1 fruit fly cellular context compared by ENCODE assay signal in genomic region chr3R:7090337-7090830, dm6.
TF ChIP-seq lines count a peak whose summit lies in the region.

No protein-coding gene starts in this region.

TF ChIP-seq in whole organism, embryonic, 481 proteins besides CTCF, POLR2A, EP300 and RAD21 (continued from another document and continues in another):
- no peak for TF ChIP-seq CG3726 (GFP tag; IDR thresholded peaks at IDR 0.05; lab: Robert Waterston, UW)
- TF ChIP-seq Bgb (GFP tag; IDR thresholded peaks at IDR 0.05; lab: Robert Waterston, UW; ENCODE audit: partially characterized antibody) = no peak
- no peak for TF ChIP-seq CG42726 (GFP tag; IDR thresholded peaks at IDR 0.05; lab: Robert Waterston, UW; ENCODE audit: partially characterized antibody)
- TF ChIP-seq CG16863 (GFP tag; optimal IDR thresholded peaks at IDR 0.05; lab: Kevin White, UChicago) = no peak
- TF ChIP-seq Sry-δ (GFP tag; optimal IDR thresholded peaks at IDR 0.05; lab: Kevin White, UChicago) = no peak
- TF ChIP-seq MTF-1 (GFP tag; optimal IDR thresholded peaks at IDR 0.05; lab: Kevin White, UChicago; ENCODE audit: borderline replicate concordance) = no peak
- TF ChIP-seq CG6175 (GFP tag; IDR thresholded peaks at IDR 0.05; lab: Robert Waterston, UW) = no peak
- no peak for TF ChIP-seq Lhr (GFP tag; optimal IDR thresholded peaks at IDR 0.05; lab: Kevin White, UChicago)
- no peak for TF ChIP-seq CG13424 (tag; optimal IDR thresholded peaks at IDR 0.05; lab: Kevin White, UChicago)
- no peak for TF ChIP-seq CG10431 (GFP tag; optimal IDR thresholded peaks at IDR 0.05; lab: Kevin White, UChicago)
- peak; percentile 69 for TF ChIP-seq ftz-f1 (GFP tag; optimal IDR thresholded peaks at IDR 0.05; lab: Kevin White, UChicago)
- 0 out of 2 replicates have a peak, but pooled peaks have one; percentile 18 for TF ChIP-seq MBD-R2 (GFP tag; IDR thresholded peaks at IDR 0.05; lab: Robert Waterston, UW)
- no peak for TF ChIP-seq D (optimal IDR thresholded peaks at IDR 0.05; lab: Kevin White, UChicago)
- TF ChIP-seq D (GFP tag; optimal IDR thresholded peaks at IDR 0.05; lab: Kevin White, UChicago) = no peak
- TF ChIP-seq NfI (GFP tag; optimal IDR thresholded peaks at IDR 0.05; lab: Kevin White, UChicago) = no peak
- TF ChIP-seq sob (GFP tag; IDR thresholded peaks at IDR 0.05; lab: Robert Waterston, UW) = 0 out of 2 replicates have a peak, but pooled peaks have one; percentile 15
- peak; percentile 16 for TF ChIP-seq gro (GFP tag; optimal IDR thresholded peaks at IDR 0.05; lab: Kevin White, UChicago)
- no peak for TF ChIP-seq ERR (GFP tag; optimal IDR thresholded peaks at IDR 0.05; lab: Kevin White, UChicago)
- TF ChIP-seq Lim3 (GFP tag; IDR thresholded peaks at IDR 0.05; lab: Robert Waterston, UW) = no peak
- no peak for TF ChIP-seq CG4424 (GFP tag; optimal IDR thresholded peaks at IDR 0.05; lab: Kevin White, UChicago)
- no peak for TF ChIP-seq Asciz (GFP tag; optimal IDR thresholded peaks at IDR 0.05; lab: Kevin White, UChicago)
- TF ChIP-seq CG14050 (GFP tag; IDR thresholded peaks at IDR 0.05; lab: Robert Waterston, UW) = no peak
- TF ChIP-seq nau (GFP tag; optimal IDR thresholded peaks at IDR 0.05; lab: Kevin White, UChicago) = no peak
- peak; percentile 33 for TF ChIP-seq CG13624 (GFP tag; optimal IDR thresholded peaks at IDR 0.05; lab: Kevin White, UChicago)
- TF ChIP-seq CG7372 (GFP tag; IDR thresholded peaks at IDR 0.05; lab: Robert Waterston, UW) = no peak
- TF ChIP-seq sens-2 (GFP tag; IDR thresholded peaks at IDR 0.05; lab: Robert Waterston, UW) = no peak
- TF ChIP-seq cato (GFP tag; optimal IDR thresholded peaks at IDR 0.05; lab: Kevin White, UChicago; ENCODE audit: borderline replicate concordance) = no peak
- TF ChIP-seq cg (GFP tag; optimal IDR thresholded peaks at IDR 0.05; lab: Kevin White, UChicago) = no peak
- no peak for TF ChIP-seq CG12391 (tag; optimal IDR thresholded peaks at IDR 0.05; lab: Kevin White, UChicago)
- TF ChIP-seq CG12071 (GFP tag; optimal IDR thresholded peaks at IDR 0.05; lab: Kevin White, UChicago) = no peak
- no peak for TF ChIP-seq psq (GFP tag; optimal IDR thresholded peaks at IDR 0.05; lab: Kevin White, UChicago)
- no peak for TF ChIP-seq slou (GFP tag; optimal IDR thresholded peaks at IDR 0.05; lab: Kevin White, UChicago)
- TF ChIP-seq pan (optimal IDR thresholded peaks at IDR 0.05; lab: Kevin White, UChicago) = no peak
- no peak for TF ChIP-seq pan (GFP tag; optimal IDR thresholded peaks at IDR 0.05 in 1 of 2, IDR thresholded peaks at IDR 0.05 in 1 of 2)
- TF ChIP-seq ssp (GFP tag; IDR thresholded peaks at IDR 0.05; lab: Robert Waterston, UW) = no peak
- TF ChIP-seq CG4707 (GFP tag; optimal IDR thresholded peaks at IDR 0.05; lab: Kevin White, UChicago) = no peak
- TF ChIP-seq Doc2 (GFP tag; IDR thresholded peaks at IDR 0.05; lab: Robert Waterston, UW) = no peak
- TF ChIP-seq CG6689 (GFP tag; IDR thresholded peaks at IDR 0.05; lab: Robert Waterston, UW) = no peak
- no peak for TF ChIP-seq danr (GFP tag; IDR thresholded peaks at IDR 0.05; lab: Robert Waterston, UW)
- TF ChIP-seq HmgZ (tag; optimal IDR thresholded peaks at IDR 0.05; lab: Kevin White, UChicago) = no peak
- TF ChIP-seq run (tag; optimal IDR thresholded peaks at IDR 0.05; lab: Kevin White, UChicago) = no peak
- TF ChIP-seq Dbx (GFP tag; IDR thresholded peaks at IDR 0.05; lab: Robert Waterston, UW) = no peak
- no peak for TF ChIP-seq zfh1 (GFP tag; IDR thresholded peaks at IDR 0.05; lab: Robert Waterston, UW)
- no peak for TF ChIP-seq CG3281 (GFP tag; optimal IDR thresholded peaks at IDR 0.05; lab: Kevin White, UChicago)
- TF ChIP-seq chif (GFP tag; optimal IDR thresholded peaks at IDR 0.05; lab: Kevin White, UChicago) = no peak
- no peak for TF ChIP-seq CG1832 (GFP tag; optimal IDR thresholded peaks at IDR 0.05; lab: Kevin White, UChicago)
- TF ChIP-seq CG2129 (GFP tag; IDR thresholded peaks at IDR 0.05; lab: Robert Waterston, UW; ENCODE audit: partially characterized antibody) = no peak
- no peak for TF ChIP-seq slbo (GFP tag; IDR thresholded peaks at IDR 0.05; lab: Robert Waterston, UW)
- TF ChIP-seq CG9215 (GFP tag; IDR thresholded peaks at IDR 0.05; lab: Robert Waterston, UW) = no peak
- no peak for TF ChIP-seq CG11456 (GFP tag; IDR thresholded peaks at IDR 0.05; lab: Robert Waterston, UW)
- no peak for TF ChIP-seq CG13775 (GFP tag; optimal IDR thresholded peaks at IDR 0.05; lab: Kevin White, UChicago)
- TF ChIP-seq CG32767 (GFP tag; IDR thresholded peaks at IDR 0.05; lab: Robert Waterston, UW) = 0 out of 2 replicates have a peak, but pooled peaks have one; percentile 20
- no peak for TF ChIP-seq CG8478 (optimal IDR thresholded peaks at IDR 0.05; lab: Kevin White, UChicago)
- TF ChIP-seq CG2116 (GFP tag; optimal IDR thresholded peaks at IDR 0.05; lab: Kevin White, UChicago) = no peak
- TF ChIP-seq usp (GFP tag; optimal IDR thresholded peaks at IDR 0.05; lab: Kevin White, UChicago) = no peak
- no peak for TF ChIP-seq Elba2 (GFP tag; optimal IDR thresholded peaks at IDR 0.05; lab: Kevin White, UChicago)
- no peak for TF ChIP-seq Xbp1 (GFP tag; optimal IDR thresholded peaks at IDR 0.05; lab: Kevin White, UChicago)
- TF ChIP-seq zen2 (GFP tag; IDR thresholded peaks at IDR 0.05; lab: Robert Waterston, UW; ENCODE audit: partially characterized antibody) = no peak
- no peak for TF ChIP-seq hth (optimal IDR thresholded peaks at IDR 0.05; lab: Kevin White, UChicago)
- TF ChIP-seq CG13296 (GFP tag; optimal IDR thresholded peaks at IDR 0.05; lab: Kevin White, UChicago) = peak; percentile 3
- TF ChIP-seq CG32772 (GFP tag; IDR thresholded peaks at IDR 0.05; lab: Robert Waterston, UW) = no peak
- TF ChIP-seq CG16779 (GFP tag; IDR thresholded peaks at IDR 0.05; lab: Robert Waterston, UW) = no peak
- no peak for TF ChIP-seq mld (GFP tag; IDR thresholded peaks at IDR 0.05; lab: Robert Waterston, UW; ENCODE audit: partially characterized antibody)
- TF ChIP-seq CG3995 (GFP tag; optimal IDR thresholded peaks at IDR 0.05; lab: Kevin White, UChicago) = no peak
- peak; percentile 68 for TF ChIP-seq CG15514 (GFP tag; optimal IDR thresholded peaks at IDR 0.05; lab: Kevin White, UChicago)
- no peak for TF ChIP-seq CoRest (tag; optimal IDR thresholded peaks at IDR 0.05; lab: Kevin White, UChicago)
- TF ChIP-seq CG15479 (GFP tag; optimal IDR thresholded peaks at IDR 0.05; lab: Kevin White, UChicago) = peak; percentile 81
- no peak for TF ChIP-seq BtbVII (GFP tag; optimal IDR thresholded peaks at IDR 0.05; lab: Kevin White, UChicago)
- no peak for TF ChIP-seq tup (GFP tag; optimal IDR thresholded peaks at IDR 0.05; lab: Kevin White, UChicago)
- peak; percentile 20 for TF ChIP-seq CG2120 (GFP tag; optimal IDR thresholded peaks at IDR 0.05; lab: Kevin White, UChicago)
- no peak for TF ChIP-seq ara (GFP tag; IDR thresholded peaks at IDR 0.05; lab: Robert Waterston, UW)
- TF ChIP-seq CG13287 (GFP tag; IDR thresholded peaks at IDR 0.05; lab: Robert Waterston, UW; ENCODE audit: partially characterized antibody) = peak; percentile 21; the same call in 1 of the 2 replicates
- TF ChIP-seq ci (GFP tag; IDR thresholded peaks at IDR 0.05; lab: Robert Waterston, UW) = 0 out of 3 replicates have a peak, but pooled peaks have one; percentile 28
- TF ChIP-seq cad (GFP tag; optimal IDR thresholded peaks at IDR 0.05; lab: Kevin White, UChicago) = no peak
- TF ChIP-seq Atf6 (GFP tag; IDR thresholded peaks at IDR 0.05; lab: Robert Waterston, UW) = 0 out of 2 replicates have a peak, but pooled peaks have one; percentile 7
- TF ChIP-seq Gsc (GFP tag; IDR thresholded peaks at IDR 0.05; lab: Robert Waterston, UW) = no peak
- TF ChIP-seq E2f2 (GFP tag; IDR thresholded peaks at IDR 0.05; lab: Robert Waterston, UW) = no peak
- no peak for TF ChIP-seq so (GFP tag; IDR thresholded peaks at IDR 0.05; lab: Robert Waterston, UW)
- TF ChIP-seq maf-S (GFP tag; optimal IDR thresholded peaks at IDR 0.05; lab: Kevin White, UChicago) = no peak
- TF ChIP-seq CG10979 (tag; optimal IDR thresholded peaks at IDR 0.05; lab: Kevin White, UChicago) = no peak
- peak; percentile 35; the same call in 1 of the 2 replicates for TF ChIP-seq onecut (GFP tag; IDR thresholded peaks at IDR 0.05; lab: Robert Waterston, UW)
- TF ChIP-seq CG43689 (GFP tag; IDR thresholded peaks at IDR 0.05; lab: Robert Waterston, UW) = no peak
- TF ChIP-seq Scr (GFP tag; IDR thresholded peaks at IDR 0.05; lab: Robert Waterston, UW; ENCODE audit: partially characterized antibody) = no peak
- no peak for TF ChIP-seq Fer3 (tag; optimal IDR thresholded peaks at IDR 0.05; lab: Kevin White, UChicago)
- no peak for TF ChIP-seq CG9437 (GFP tag; optimal IDR thresholded peaks at IDR 0.05; lab: Kevin White, UChicago)
- TF ChIP-seq CG8089 (GFP tag; optimal IDR thresholded peaks at IDR 0.05; lab: Kevin White, UChicago) = no peak
- TF ChIP-seq ac (GFP tag; optimal IDR thresholded peaks at IDR 0.05; lab: Kevin White, UChicago) = no peak
- no peak for TF ChIP-seq luna (GFP tag; optimal IDR thresholded peaks at IDR 0.05; lab: Kevin White, UChicago)
- TF ChIP-seq HHEX (GFP tag; optimal IDR thresholded peaks at IDR 0.05; lab: Kevin White, UChicago) = no peak
- TF ChIP-seq B-H1 (GFP tag; IDR thresholded peaks at IDR 0.05; lab: Robert Waterston, UW) = no peak
- TF ChIP-seq al (GFP tag; IDR thresholded peaks at IDR 0.05; lab: Robert Waterston, UW) = no peak
- peak; percentile 33 for TF ChIP-seq cwo (GFP tag; optimal IDR thresholded peaks at IDR 0.05; lab: Kevin White, UChicago)
- no peak for TF ChIP-seq org-1 (GFP tag; optimal IDR thresholded peaks at IDR 0.05; lab: Kevin White, UChicago)
- no peak for TF ChIP-seq sens (GFP tag; lab: Kevin White, UChicago)
- TF ChIP-seq CG1233 (GFP tag; optimal IDR thresholded peaks at IDR 0.05; lab: Kevin White, UChicago) = no peak
- 0 out of 3 replicates have a peak, but pooled peaks have one; percentile 7 for TF ChIP-seq dysf (GFP tag; IDR thresholded peaks at IDR 0.05; lab: Robert Waterston, UW)
- no peak for TF ChIP-seq pfk (GFP tag; optimal IDR thresholded peaks at IDR 0.05; lab: Kevin White, UChicago)
- peak; percentile 65 for TF ChIP-seq Ets65A (GFP tag; lab: Kevin White, UChicago)
- no peak for TF ChIP-seq CG18476 (GFP tag; optimal IDR thresholded peaks at IDR 0.05; lab: Kevin White, UChicago)
- no peak for TF ChIP-seq Trl (optimal IDR thresholded peaks at IDR 0.05; lab: Kevin White, UChicago)
- no peak for TF ChIP-seq Trl (GFP tag; optimal IDR thresholded peaks at IDR 0.05; lab: Kevin White, UChicago)
- TF ChIP-seq salm (tag; optimal IDR thresholded peaks at IDR 0.05; lab: Kevin White, UChicago) = no peak
- TF ChIP-seq bigmax (GFP tag; optimal IDR thresholded peaks at IDR 0.05; lab: Kevin White, UChicago) = no peak
- no peak for TF ChIP-seq PHDP (tag; optimal IDR thresholded peaks at IDR 0.05; lab: Kevin White, UChicago)
- no peak for TF ChIP-seq lmd (GFP tag; IDR thresholded peaks at IDR 0.05; lab: Robert Waterston, UW)
- no peak for TF ChIP-seq CG2889 (GFP tag; IDR thresholded peaks at IDR 0.05; lab: Robert Waterston, UW)
- TF ChIP-seq Adf1 (GFP tag; IDR thresholded peaks at IDR 0.05; lab: Robert Waterston, UW) = no peak; the same call in 1 of the 2 replicates
- TF ChIP-seq pros (GFP tag; optimal IDR thresholded peaks at IDR 0.05; lab: Kevin White, UChicago) = peak; percentile 36
- TF ChIP-seq CG11695 (GFP tag; IDR thresholded peaks at IDR 0.05; lab: Robert Waterston, UW) = no peak
- no peak for TF ChIP-seq Atf-2 (GFP tag; optimal IDR thresholded peaks at IDR 0.05; lab: Kevin White, UChicago)
- TF ChIP-seq sug (tag; optimal IDR thresholded peaks at IDR 0.05; lab: Kevin White, UChicago) = peak; percentile 40
- TF ChIP-seq CG10462 (GFP tag; optimal IDR thresholded peaks at IDR 0.05; lab: Kevin White, UChicago) = no peak
- TF ChIP-seq CG10209 (GFP tag; optimal IDR thresholded peaks at IDR 0.05; lab: Kevin White, UChicago) = no peak
- no peak for TF ChIP-seq CG8765 (GFP tag; IDR thresholded peaks at IDR 0.05; lab: Robert Waterston, UW)
- TF ChIP-seq sima (GFP tag; optimal IDR thresholded peaks at IDR 0.05; lab: Kevin White, UChicago) = no peak
- TF ChIP-seq da (GFP tag; optimal IDR thresholded peaks at IDR 0.05; lab: Kevin White, UChicago) = no peak
- TF ChIP-seq chn (GFP tag; optimal IDR thresholded peaks at IDR 0.05; lab: Kevin White, UChicago) = no peak
- TF ChIP-seq CG10147 (GFP tag; optimal IDR thresholded peaks at IDR 0.05; lab: Kevin White, UChicago) = no peak
- TF ChIP-seq kay (GFP tag; optimal IDR thresholded peaks at IDR 0.05; lab: Kevin White, UChicago) = no peak
- TF ChIP-seq Bdp1 (GFP tag; optimal IDR thresholded peaks at IDR 0.05; lab: Kevin White, UChicago) = no peak
- TF ChIP-seq Drgx (GFP tag; IDR thresholded peaks at IDR 0.05; lab: Robert Waterston, UW) = no peak
- no peak for TF ChIP-seq CrebB (tag; optimal IDR thresholded peaks at IDR 0.05; lab: Kevin White, UChicago)
- TF ChIP-seq wdn (GFP tag; IDR thresholded peaks at IDR 0.05; lab: Robert Waterston, UW) = no peak
- no peak for TF ChIP-seq CG7963 (GFP tag; IDR thresholded peaks at IDR 0.05; lab: Robert Waterston, UW; ENCODE audit: partially characterized antibody)
- no peak for TF ChIP-seq dm (GFP tag; optimal IDR thresholded peaks at IDR 0.05; lab: Kevin White, UChicago)
- TF ChIP-seq CG10959 (GFP tag; IDR thresholded peaks at IDR 0.05; lab: Robert Waterston, UW) = no peak
- no peak for TF ChIP-seq CG8290 (GFP tag; optimal IDR thresholded peaks at IDR 0.05; lab: Kevin White, UChicago)
- TF ChIP-seq CG8290 (tag; optimal IDR thresholded peaks at IDR 0.05; lab: Kevin White, UChicago) = peak in 1 of 2 experiments; percentile 48
- no peak for TF ChIP-seq az2 (GFP tag; optimal IDR thresholded peaks at IDR 0.05; lab: Kevin White, UChicago)
- no peak for TF ChIP-seq CG11247 (GFP tag; IDR thresholded peaks at IDR 0.05; lab: Robert Waterston, UW)
- TF ChIP-seq CG31441 (GFP tag; IDR thresholded peaks at IDR 0.05; lab: Robert Waterston, UW) = no peak
- no peak for TF ChIP-seq Hr39 (optimal IDR thresholded peaks at IDR 0.05; lab: Kevin White, UChicago)
- no peak for TF ChIP-seq CG12104 (GFP tag; optimal IDR thresholded peaks at IDR 0.05; lab: Kevin White, UChicago)
- TF ChIP-seq Hr78 (GFP tag; optimal IDR thresholded peaks at IDR 0.05; lab: Kevin White, UChicago) = no peak
- TF ChIP-seq Sox100B (GFP tag; optimal IDR thresholded peaks at IDR 0.05; lab: Kevin White, UChicago) = no peak
- TF ChIP-seq CG5245 (GFP tag; optimal IDR thresholded peaks at IDR 0.05; lab: Kevin White, UChicago) = no peak
- no peak for TF ChIP-seq CG12744 (GFP tag; optimal IDR thresholded peaks at IDR 0.05; lab: Kevin White, UChicago)
- TF ChIP-seq CG11560 (tag; IDR thresholded peaks at IDR 0.05; lab: Robert Waterston, UW) = no peak
